Worm (Caenorhabditis elegans) whole organism, midembryonic: ENCODE measurements around the gene Y42H9AR.2.

Experiments
- T22C8.4 ChIP-seq: fragments of 200-800 bp; sonication (Bioruptor generic); IDR thresholded peaks from 2 replicates; pipeline ENCODE4 v1.3.6; 2022; ENCODE audit warnings: missing genetic modification characterization, missing compliant biosample characterization
- cog-1 ChIP-seq: sonication (generic microtip); optimal IDR thresholded peaks from 2 replicates; lab custom pipeline; 2016; ENCODE audit warnings: missing genetic modification characterization, missing compliant biosample characterization
- flt-1 ChIP-seq: fragments of 200-800 bp; sonication (Bioruptor generic); IDR thresholded peaks from 2 replicates; pipeline ENCODE4 v1.3.6; 2022; ENCODE audit warnings: missing genetic modification characterization, missing compliant biosample characterization
- klf-2 ChIP-seq: fragments of 200-800 bp; sonication (Bioruptor generic); conservative IDR thresholded peaks from 2 replicates; pipeline ENCODE4 v1.3.6; 2022; ENCODE audit warnings: missing genetic modification reagents, missing genetic modification characterization, missing compliant biosample characterization
- med-1 ChIP-seq: sonication (generic microtip); optimal IDR thresholded peaks from 2 replicates; lab custom pipeline; 2017; ENCODE audit warnings: missing genetic modification characterization, mild to moderate bottlenecking, missing compliant biosample characterization, antibody characterized with exemption, missing genetic modification reagents; ENCODE audit not compliant: insufficient read depth
- ref-1 ChIP-seq: fragments of 200-800 bp; sonication (Bioruptor generic); conservative IDR thresholded peaks from 2 replicates; pipeline ENCODE4 v1.3.6; 2022; ENCODE audit warnings: missing genetic modification reagents, missing genetic modification characterization, missing compliant biosample characterization
- tab-1 ChIP-seq: fragments of 200-800 bp; sonication (Bioruptor generic); IDR thresholded peaks from 2 replicates; pipeline ENCODE4 v1.3.6; 2022; ENCODE audit warnings: missing genetic modification characterization, missing compliant biosample characterization
- ztf-23 ChIP-seq: fragments of 200-800 bp; sonication (Bioruptor generic); IDR thresholded peaks from 2 replicates; pipeline ENCODE4 v1.3.6; 2022; ENCODE audit warnings: missing genetic modification reagents, missing genetic modification characterization, missing compliant biosample characterization
- ztf-29 ChIP-seq: fragments of 200-800 bp; sonication (Bioruptor generic); IDR thresholded peaks from 2 replicates; pipeline ENCODE4 v1.3.6; 2022; ENCODE audit warnings: missing genetic modification reagents, missing genetic modification characterization, missing compliant biosample characterization

- TF ChIP-seq flt-1 (GFP tag; lab: Robert Waterston, UW) (no peak), ztf-29 (GFP tag; lab: Robert Waterston, UW) (no peak), ztf-23 (GFP tag; lab: Robert Waterston, UW) (no peak), T22C8.4 (GFP tag; lab: Robert Waterston, UW) (no peak), ref-1 (no peak), tab-1 (GFP tag; lab: Robert Waterston, UW) (no peak), klf-2 (GFP tag; lab: Robert Waterston, UW) (no peak), cog-1 (tag; lab: Kevin White, UChicago) (no peak), med-1 (GFP tag; lab: Kevin White, UChicago) (no peak)
These were observed 32.0 kb upstream of the Y42H9AR.2 start for ce11 chrIV:8067745-8068144.
